Worm (Caenorhabditis elegans): Measurements from ENCODE around the gene elo-1.

elo-1 gene

DNA sequence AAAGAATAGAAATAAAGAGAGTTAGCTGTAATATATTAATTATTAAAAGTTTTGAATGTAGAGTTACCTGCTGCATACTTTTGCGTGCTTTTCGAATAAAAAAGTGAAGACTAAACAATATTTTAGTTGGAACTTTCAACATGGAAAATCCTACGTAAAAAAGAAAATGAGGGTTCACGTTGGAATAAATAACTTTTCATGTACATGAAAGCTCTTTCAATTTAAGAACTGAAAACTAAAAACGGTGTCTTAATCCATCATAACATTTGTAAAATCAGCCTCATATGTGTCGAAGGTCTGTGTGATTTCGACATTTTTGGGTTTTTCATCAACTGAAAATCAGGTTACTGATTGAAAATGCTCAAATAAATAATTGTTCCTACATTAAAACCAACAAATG lies 19.9 kb upstream of the elo-1 start, which contains the start of gene ttr-9:
TSS of gene ttr-9 (minus strand) at position 101 of the 400 bp plus-strand sequence.
- TF ChIP-seq Y5F2A.4 (GFP tag; optimal IDR thresholded peaks at IDR 0.05) (no peak), ama-1 (optimal IDR thresholded peaks at IDR 0.05) (no peak), R02D3.7 (tag; optimal IDR thresholded peaks at IDR 0.05) (no peak), tag-97 (GFP tag; IDR thresholded peaks at IDR 0.05) (no peak), set-16 (GFP tag; IDR thresholded peaks at IDR 0.05) (no peak), zag-1 (tag; optimal IDR thresholded peaks at IDR 0.05) (no peak), hmg-1.1 (GFP tag; IDR thresholded peaks at IDR 0.05) (no peak), nhr-77 (tag; optimal IDR thresholded peaks at IDR 0.05) (no peak), gei-8 (GFP tag; optimal IDR thresholded peaks at IDR 0.05) (no peak), tra-1 (GFP tag; IDR thresholded peaks at IDR 0.05) (no peak), nhr-237 (tag; optimal IDR thresholded peaks at IDR 0.05) (no peak), nhr-10 (tag; optimal IDR thresholded peaks at IDR 0.05) (no peak), nhr-76 (tag; optimal IDR thresholded peaks at IDR 0.05) (no peak), Y105C5A.15 (GFP tag; IDR thresholded peaks at IDR 0.05) (no peak), madf-9 (GFP tag; conservative IDR thresholded peaks at IDR 0.05) (no peak)

- TF ChIP-seq spr-3 (GFP tag; optimal IDR thresholded peaks at IDR 0.05) (no peak), dve-1 (tag; optimal IDR thresholded peaks at IDR 0.05; ENCODE audit: insufficient read depth) (peak; percentile 28), fkh-10 (GFP tag; optimal IDR thresholded peaks at IDR 0.05) (no peak), aha-1 (tag) (peak; percentile 85), hif-1 (tag; optimal IDR thresholded peaks at IDR 0.05) (peak; percentile 82 to 92), daf-16 (GFP tag; optimal IDR thresholded peaks at IDR 0.05) (no peak), daf-16 (tag; optimal IDR thresholded peaks at IDR 0.05) (peak; percentile 84), lsy-2 (tag; optimal IDR thresholded peaks at IDR 0.05) (no peak), nhr-237 (tag; optimal IDR thresholded peaks at IDR 0.05) (no peak), nhr-28 (tag; optimal IDR thresholded peaks at IDR 0.05) (peak; percentile 17), nhr-6 (tag; optimal IDR thresholded peaks at IDR 0.05) (peak; percentile 26)
These were observed 17.6 kb upstream of the elo-1 start, which contains the start of gene ethe-1 for ce11 chrIV:9508612-9509011. Gene ethe-1, minus strand, starts transcription at chrIV:9508761.

DNA sequence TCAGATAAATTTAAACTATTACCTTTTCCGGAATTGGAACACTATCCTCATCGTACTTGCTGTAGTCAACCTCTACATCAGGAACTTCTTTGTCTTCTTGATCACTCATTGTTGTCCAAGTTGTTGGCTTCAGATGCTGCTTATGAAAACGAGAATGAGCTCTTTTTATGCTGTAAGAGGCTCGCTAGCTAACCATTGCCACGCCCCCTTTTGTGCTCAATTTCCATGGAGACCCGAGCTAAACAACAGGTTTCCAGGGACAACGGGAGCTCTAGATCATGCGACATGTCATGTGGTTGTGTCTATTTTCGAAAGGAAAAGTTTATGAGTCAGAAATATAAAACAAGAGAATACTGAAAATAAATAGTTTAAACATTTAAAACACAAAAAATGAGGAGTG lies 15.7 kb upstream of the elo-1 start, which contains the start of gene C33A12.4:
TSS of gene C33A12.4 (minus strand) at position 131 of the 400 bp plus-strand sequence.
- TF ChIP-seq mxl-3 (GFP tag; optimal IDR thresholded peaks at IDR 0.05) (no peak), php-3 (GFP tag; IDR thresholded peaks at IDR 0.05) (no peak), lin-15B (tag; optimal IDR thresholded peaks at IDR 0.05) (no peak), nhr-42 (GFP tag; IDR thresholded peaks at IDR 0.05) (0 out of 2 replicates have a peak, but pooled peaks have one; percentile 10), ama-1 (optimal IDR thresholded peaks at IDR 0.05) (peak; percentile 28), hif-1 (tag; optimal IDR thresholded peaks at IDR 0.05) (no peak), unc-130 (GFP tag; optimal IDR thresholded peaks at IDR 0.05) (no peak), hlh-30 (tag; optimal IDR thresholded peaks at IDR 0.05; ENCODE audit: insufficient read depth) (no peak), dve-1 (tag; optimal IDR thresholded peaks at IDR 0.05; ENCODE audit: insufficient read depth) (no peak)

- TF ChIP-seq hmg-1.1 (GFP tag; IDR thresholded peaks at IDR 0.05) (peak; percentile 62), mdt-29 (GFP tag; IDR thresholded peaks at IDR 0.05) (0 out of 2 replicates have a peak, but pooled peaks have one; percentile 28), R02D3.7 (tag; optimal IDR thresholded peaks at IDR 0.05) (no peak), egl-27 (tag; optimal IDR thresholded peaks at IDR 0.05) (no peak), spr-3 (GFP tag; optimal IDR thresholded peaks at IDR 0.05) (peak; percentile 59), fkh-10 (GFP tag; optimal IDR thresholded peaks at IDR 0.05) (peak; percentile 38), F44E2.7 (GFP tag; IDR thresholded peaks at IDR 0.05) (no peak), lin-29 (GFP tag; IDR thresholded peaks at IDR 0.05) (no peak), mxl-3 (GFP tag; optimal IDR thresholded peaks at IDR 0.05) (no peak), gei-8 (GFP tag; optimal IDR thresholded peaks at IDR 0.05) (no peak), D1046.2 (GFP tag; IDR thresholded peaks at IDR 0.05) (no peak), lsy-2 (tag; optimal IDR thresholded peaks at IDR 0.05) (peak; percentile 33 to 73), Y48G9A.11 (GFP tag; IDR thresholded peaks at IDR 0.05) (peak; percentile 68; the same call in 1 of the 2 replicates), zip-2 (tag; optimal IDR thresholded peaks at IDR 0.05) (peak; percentile 39), Y5F2A.4 (GFP tag; optimal IDR thresholded peaks at IDR 0.05) (no peak), cey-2 (tag; optimal IDR thresholded peaks at IDR 0.05; ENCODE audit: borderline replicate concordance, insufficient read depth) (no peak), zip-11 (GFP tag; IDR thresholded peaks at IDR 0.05) (no peak), spr-1 (tag; optimal IDR thresholded peaks at IDR 0.05) (peak; percentile 27), dmd-9 (GFP tag; IDR thresholded peaks at IDR 0.05) (no peak), nhr-111 (GFP tag; optimal IDR thresholded peaks at IDR 0.05) (no peak), snpc-1.2 (GFP tag; IDR thresholded peaks at IDR 0.05) (peak; percentile 50), daf-16 (GFP tag; optimal IDR thresholded peaks at IDR 0.05) (peak; percentile 5 to 13), daf-16 (tag; optimal IDR thresholded peaks at IDR 0.05) (peak; percentile 25), saeg-2 (GFP tag; IDR thresholded peaks at IDR 0.05) (0 out of 2 replicates have a peak, but pooled peaks have one; percentile 7)
These were observed 14.9 kb upstream of the elo-1 start for ce11 chrIV:9511221-9511638.

All from whole organism, L4 larva.